Worm (Caenorhabditis elegans): ENCODE results near the gene Y82E9BL.18.

DNA sequence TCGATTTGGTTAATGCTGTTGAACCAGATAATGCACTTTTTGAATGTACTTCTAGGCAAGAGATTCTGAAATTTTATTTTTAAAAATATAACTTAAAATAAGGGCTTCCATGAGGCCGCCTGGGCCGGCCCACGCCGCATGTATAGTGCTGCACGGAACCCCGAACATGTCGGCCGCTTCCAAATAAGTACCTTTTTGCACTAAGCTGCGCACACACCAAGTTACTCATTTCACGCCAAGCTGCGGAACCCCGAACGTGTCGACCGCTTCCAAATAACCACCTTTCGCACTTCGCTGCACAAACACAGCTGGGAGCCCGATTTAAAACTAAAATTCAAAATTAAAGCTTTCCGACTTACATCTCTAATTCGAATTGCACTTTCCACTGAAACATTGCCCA, 15.2 kb upstream of the Y82E9BL.18 start:
- TF ChIP-seq hif-1 (tag; optimal IDR thresholded peaks at IDR 0.05) (no peak), snpc-4 (tag; optimal IDR thresholded peaks at IDR 0.05) (no peak), skn-1 (tag; optimal IDR thresholded peaks at IDR 0.05) (no peak), nhr-76 (tag; optimal IDR thresholded peaks at IDR 0.05) (no peak), daf-12 (tag; optimal IDR thresholded peaks at IDR 0.05) (no peak), daf-19 (GFP tag; conservative IDR thresholded peaks at IDR 0.05) (no peak)

Measured in whole organism, L4 larva.